Worm (Caenorhabditis elegans): Measurements from ENCODE around the gene Y17G7B.22.

Y17G7B.22 gene

DNA sequence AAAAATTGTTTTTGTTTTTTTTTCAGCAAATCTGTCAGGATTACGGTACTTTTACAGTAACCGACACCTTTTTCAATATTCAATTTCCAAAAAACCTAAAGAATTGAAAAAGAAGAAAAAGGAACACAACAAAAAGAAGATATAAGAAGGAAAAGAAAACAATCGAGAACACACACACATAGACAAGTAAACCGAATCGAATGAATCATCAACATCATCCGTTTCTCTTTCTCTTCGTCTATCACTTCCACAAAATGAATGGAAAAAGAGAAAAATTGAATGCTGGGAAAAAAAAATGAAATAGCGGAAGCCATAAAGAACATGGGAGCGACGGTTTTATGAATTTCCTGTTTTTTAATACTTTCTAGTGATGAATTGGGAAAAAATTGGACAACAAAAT is 13.6 kb downstream of the Y17G7B.22 start:
- TF ChIP-seq ztf-23 (GFP tag; IDR thresholded peaks at IDR 0.05) (no peak), T22C8.4 (GFP tag; IDR thresholded peaks at IDR 0.05) (no peak), flt-1 (GFP tag; IDR thresholded peaks at IDR 0.05) (no peak), med-1 (GFP tag; optimal IDR thresholded peaks at IDR 0.05; ENCODE audit: insufficient read depth) (no peak), tab-1 (GFP tag; IDR thresholded peaks at IDR 0.05) (no peak), ref-1 (GFP tag; conservative IDR thresholded peaks at IDR 0.05) (no peak), ztf-29 (GFP tag; IDR thresholded peaks at IDR 0.05) (no peak)

DNA sequence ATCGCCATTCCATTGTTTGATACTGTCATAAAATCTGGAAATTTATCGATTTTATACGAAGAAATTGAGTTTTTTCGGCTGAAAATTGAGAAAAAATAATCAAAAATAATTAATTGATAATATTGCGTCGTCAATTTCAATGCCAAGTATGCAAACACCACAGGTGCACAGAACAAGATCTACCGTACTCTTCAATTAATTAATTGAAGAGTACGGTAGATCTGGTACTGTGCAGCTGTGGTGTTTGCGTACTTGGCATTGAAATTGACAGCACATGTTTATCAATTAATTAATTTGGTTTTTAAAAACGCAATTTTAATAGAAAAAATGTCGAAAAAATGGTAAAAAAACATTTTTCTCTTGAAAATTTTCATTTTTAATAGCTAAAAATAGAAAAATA is 21.0 kb downstream of the Y17G7B.22 start, which contains the start of gene cnt-1:
cnt-1 (minus strand) TSS at position 36 of the 400 bp plus-strand sequence.
- TF ChIP-seq flt-1 (GFP tag; IDR thresholded peaks at IDR 0.05) (no peak), cog-1 (tag; optimal IDR thresholded peaks at IDR 0.05) (no peak), ztf-29 (GFP tag; IDR thresholded peaks at IDR 0.05) (no peak), T22C8.4 (GFP tag; IDR thresholded peaks at IDR 0.05) (no peak), klf-2 (GFP tag; conservative IDR thresholded peaks at IDR 0.05) (no peak), ref-1 (GFP tag; conservative IDR thresholded peaks at IDR 0.05) (no peak), med-1 (GFP tag; optimal IDR thresholded peaks at IDR 0.05; ENCODE audit: insufficient read depth) (no peak), ztf-23 (GFP tag; IDR thresholded peaks at IDR 0.05) (no peak), tab-1 (GFP tag; IDR thresholded peaks at IDR 0.05) (no peak)

DNA sequence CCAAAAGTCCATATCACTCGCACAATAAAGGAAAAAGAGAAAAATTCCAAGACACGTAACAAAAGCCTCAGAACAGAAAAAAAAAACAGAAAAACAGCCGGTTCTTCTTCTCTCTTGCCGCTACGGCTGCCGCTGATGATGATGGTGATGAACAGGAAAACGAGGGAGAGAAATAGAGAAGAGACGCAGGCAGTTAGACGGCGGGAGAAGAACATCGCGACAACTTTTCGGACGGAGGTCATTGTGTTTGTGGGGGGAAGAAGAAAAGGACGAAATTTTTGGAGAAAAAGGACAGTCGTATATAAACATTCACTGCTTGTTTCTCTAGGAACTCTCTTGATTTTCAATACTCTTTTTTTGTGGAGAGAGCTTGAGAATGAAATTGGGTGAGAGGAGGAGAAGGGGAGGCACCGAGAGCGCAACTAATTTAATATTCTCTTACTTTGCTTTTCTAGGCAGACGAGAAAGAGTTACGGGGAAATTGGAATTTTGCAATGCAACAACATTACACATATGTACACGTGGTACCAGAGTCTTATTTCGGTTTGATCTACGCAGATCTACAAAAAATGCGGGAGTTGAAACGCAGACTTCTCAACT is 21.9 kb downstream of the Y17G7B.22 start:
- TF ChIP-seq cog-1 (tag; optimal IDR thresholded peaks at IDR 0.05) (peak; percentile 10), tab-1 (GFP tag; IDR thresholded peaks at IDR 0.05) (no peak)

DNA sequence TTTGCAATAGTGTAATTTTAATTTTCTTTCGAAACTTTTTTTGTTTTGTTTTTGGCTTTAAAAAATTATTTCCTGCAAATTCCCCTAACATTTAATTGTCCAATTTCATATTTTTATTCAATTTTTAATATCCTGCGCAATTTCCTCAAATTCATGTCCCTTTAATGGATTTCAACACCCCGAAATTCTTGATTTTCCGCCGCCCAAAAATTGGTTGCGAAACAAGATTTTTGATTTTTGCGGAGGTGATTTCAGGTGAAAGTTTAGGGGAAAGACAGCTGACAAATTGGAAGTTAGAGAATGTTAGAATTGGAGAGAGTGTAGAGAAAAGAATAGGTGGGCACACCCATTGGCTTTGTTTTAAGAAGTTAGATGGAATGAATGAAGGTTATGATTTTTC is 27.2 kb downstream of the Y17G7B.22 start:
- no peak for TF ChIP-seq T22C8.4 (GFP tag; IDR thresholded peaks at IDR 0.05)
- no peak for TF ChIP-seq klf-2 (GFP tag; conservative IDR thresholded peaks at IDR 0.05)
- no peak for TF ChIP-seq flt-1 (GFP tag; IDR thresholded peaks at IDR 0.05)
- TF ChIP-seq tab-1 (GFP tag; IDR thresholded peaks at IDR 0.05), result no peak
- TF ChIP-seq ztf-23 (GFP tag; IDR thresholded peaks at IDR 0.05), result no peak
- no peak for TF ChIP-seq ztf-29 (GFP tag; IDR thresholded peaks at IDR 0.05)
- no peak for TF ChIP-seq ref-1 (GFP tag; conservative IDR thresholded peaks at IDR 0.05)
- no peak for TF ChIP-seq cog-1 (tag; optimal IDR thresholded peaks at IDR 0.05)
- TF ChIP-seq med-1 (GFP tag; optimal IDR thresholded peaks at IDR 0.05; ENCODE audit: insufficient read depth), result no peak

DNA sequence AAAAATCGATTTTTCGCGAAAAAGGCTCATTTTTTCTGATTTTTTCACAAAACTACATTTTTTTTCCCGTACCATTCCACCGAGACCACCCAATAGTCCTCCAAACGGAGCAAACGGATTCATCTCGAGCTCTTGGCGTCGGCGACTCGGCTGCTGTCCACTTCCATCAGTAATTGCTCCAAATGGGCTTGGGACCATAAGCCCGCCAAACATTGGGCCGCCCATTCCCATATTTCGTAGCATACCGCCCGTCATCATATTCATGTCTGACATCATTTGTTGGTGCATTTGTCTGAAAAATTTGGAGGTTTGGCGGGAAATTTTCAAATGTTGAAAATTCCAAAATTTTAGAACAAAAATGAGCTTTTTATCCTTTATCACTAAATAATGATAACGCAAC is 30.9 kb downstream of the Y17G7B.22 start:
- no peak for TF ChIP-seq flt-1 (GFP tag; IDR thresholded peaks at IDR 0.05)
- no peak for TF ChIP-seq ztf-29 (GFP tag; IDR thresholded peaks at IDR 0.05)
- TF ChIP-seq ztf-23 (GFP tag; IDR thresholded peaks at IDR 0.05), result no peak
- no peak for TF ChIP-seq tab-1 (GFP tag; IDR thresholded peaks at IDR 0.05)
- TF ChIP-seq med-1 (GFP tag; optimal IDR thresholded peaks at IDR 0.05; ENCODE audit: insufficient read depth), result no peak
- no peak for TF ChIP-seq klf-2 (GFP tag; conservative IDR thresholded peaks at IDR 0.05)
- no peak for TF ChIP-seq cog-1 (tag; optimal IDR thresholded peaks at IDR 0.05)
- TF ChIP-seq T22C8.4 (GFP tag; IDR thresholded peaks at IDR 0.05), result no peak
- TF ChIP-seq ref-1 (GFP tag; conservative IDR thresholded peaks at IDR 0.05), result no peak

DNA sequence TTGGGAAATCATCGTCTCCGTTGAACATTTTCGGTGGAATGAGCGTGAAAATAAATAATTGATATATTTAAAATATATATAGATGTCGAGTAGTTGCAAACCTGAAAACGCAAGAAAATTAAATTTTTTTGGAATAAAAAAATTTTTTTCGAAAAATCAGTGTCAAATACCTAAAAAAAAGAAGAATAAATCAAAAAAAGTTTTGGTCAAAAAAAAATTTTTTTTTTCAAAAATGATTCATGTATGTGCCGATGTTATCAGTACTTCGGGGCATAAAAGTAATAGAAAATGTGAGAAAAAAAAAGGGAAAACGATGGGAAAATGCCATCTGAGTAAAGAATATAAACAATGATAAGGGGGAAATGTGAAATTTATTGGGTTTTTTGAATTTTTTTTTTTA is 32.1 kb downstream of the Y17G7B.22 start, which contains the start of gene Y17G7B.17:
Y17G7B.17 (minus strand) TSS at position 101 of the 400 bp plus-strand sequence.
- TF ChIP-seq klf-2 (GFP tag; conservative IDR thresholded peaks at IDR 0.05), result no peak
- TF ChIP-seq tab-1 (GFP tag; IDR thresholded peaks at IDR 0.05), result no peak
- TF ChIP-seq ref-1 (GFP tag; conservative IDR thresholded peaks at IDR 0.05), result no peak
- TF ChIP-seq flt-1 (GFP tag; IDR thresholded peaks at IDR 0.05), result no peak
- TF ChIP-seq cog-1 (tag; optimal IDR thresholded peaks at IDR 0.05), result no peak

DNA sequence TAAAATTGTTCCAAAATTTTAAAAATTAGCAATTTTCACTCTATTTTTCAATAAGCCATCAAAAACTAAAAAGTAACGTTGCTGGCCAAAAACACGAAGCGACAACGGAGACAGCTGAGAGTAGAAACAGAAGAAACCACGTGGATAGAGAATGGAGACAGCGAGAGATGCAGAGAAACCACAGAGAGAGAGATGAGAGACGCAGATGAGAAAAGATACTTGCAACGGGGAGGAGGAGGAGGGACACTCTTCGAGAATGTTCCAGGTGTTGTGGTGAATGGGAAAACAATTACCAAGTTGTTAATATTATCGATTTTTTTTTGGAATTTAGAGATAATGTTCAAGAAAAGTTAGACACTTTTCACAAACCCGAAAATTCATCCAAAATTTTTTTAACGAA is 34.5 kb downstream of the Y17G7B.22 start:
- TF ChIP-seq tab-1 (GFP tag; IDR thresholded peaks at IDR 0.05) (no peak; the same call in 1 of the 2 replicates), T22C8.4 (GFP tag; IDR thresholded peaks at IDR 0.05) (peak; percentile 75; the same call in 1 of the 2 replicates), klf-2 (GFP tag; conservative IDR thresholded peaks at IDR 0.05) (no peak), cog-1 (tag; optimal IDR thresholded peaks at IDR 0.05) (peak; percentile 86), ref-1 (GFP tag; conservative IDR thresholded peaks at IDR 0.05) (no peak), ztf-29 (GFP tag; IDR thresholded peaks at IDR 0.05) (no peak), ztf-23 (GFP tag; IDR thresholded peaks at IDR 0.05) (peak; percentile 60; the same call in 1 of the 2 replicates), flt-1 (GFP tag; IDR thresholded peaks at IDR 0.05) (peak; percentile 61; the same call in 1 of the 2 replicates), med-1 (GFP tag; optimal IDR thresholded peaks at IDR 0.05; ENCODE audit: insufficient read depth) (no peak)

DNA sequence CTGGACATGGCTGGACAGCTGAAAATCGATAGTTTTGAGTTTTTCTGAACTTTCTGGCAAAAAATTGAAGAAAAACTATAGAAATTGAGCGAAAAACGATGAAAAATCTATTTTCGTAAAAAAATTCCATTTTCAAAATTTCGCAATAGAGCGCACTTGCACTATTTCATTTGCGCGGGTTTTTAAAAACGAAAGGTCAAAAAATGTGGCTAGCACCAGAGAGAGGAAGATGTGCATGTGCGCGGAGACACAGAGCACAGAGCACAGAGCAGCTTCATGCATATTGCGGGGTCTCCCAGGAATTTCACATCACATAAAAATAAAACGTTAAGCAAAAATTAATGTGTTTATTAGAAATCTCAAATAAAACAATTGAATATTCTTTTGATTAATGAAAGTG is 40.0 kb downstream of the Y17G7B.22 start, which contains the start of gene Y17G7B.18:
Y17G7B.18 (minus strand) TSS at position 18 of the 400 bp plus-strand sequence.
- TF ChIP-seq T22C8.4 (GFP tag; IDR thresholded peaks at IDR 0.05) (no peak), klf-2 (GFP tag; conservative IDR thresholded peaks at IDR 0.05) (no peak), ztf-29 (GFP tag; IDR thresholded peaks at IDR 0.05) (no peak), med-1 (GFP tag; optimal IDR thresholded peaks at IDR 0.05; ENCODE audit: insufficient read depth) (no peak), ztf-23 (GFP tag; IDR thresholded peaks at IDR 0.05) (0 out of 2 replicates have a peak, but pooled peaks have one; percentile 37)

DNA sequence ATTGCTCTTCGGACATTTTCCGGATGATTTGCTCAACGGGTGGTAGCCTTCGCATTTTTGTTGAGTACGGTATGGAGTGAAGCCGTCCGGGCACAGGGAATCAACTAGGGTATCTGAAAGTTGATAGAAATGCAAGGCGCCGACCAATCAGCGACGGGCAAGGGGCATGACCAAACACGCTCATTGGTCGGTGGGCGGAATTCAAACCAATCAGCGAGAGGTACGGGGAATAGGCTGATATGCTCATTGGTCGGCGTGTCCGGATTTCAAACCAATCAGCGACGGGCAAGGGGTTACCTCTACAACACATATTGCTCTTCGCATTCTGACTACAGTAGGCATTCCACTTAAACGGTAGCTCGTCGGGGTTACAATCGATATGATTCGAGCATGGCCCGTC is 41.0 kb downstream of the Y17G7B.22 start:
- TF ChIP-seq tab-1 (GFP tag; IDR thresholded peaks at IDR 0.05), result no peak
- TF ChIP-seq T22C8.4 (GFP tag; IDR thresholded peaks at IDR 0.05), result no peak
- no peak for TF ChIP-seq ztf-23 (GFP tag; IDR thresholded peaks at IDR 0.05)
- no peak for TF ChIP-seq ztf-29 (GFP tag; IDR thresholded peaks at IDR 0.05)
- TF ChIP-seq cog-1 (tag; optimal IDR thresholded peaks at IDR 0.05), result no peak
- TF ChIP-seq ref-1 (GFP tag; conservative IDR thresholded peaks at IDR 0.05), result no peak
- TF ChIP-seq med-1 (GFP tag; optimal IDR thresholded peaks at IDR 0.05; ENCODE audit: insufficient read depth), result no peak
- TF ChIP-seq klf-2 (GFP tag; conservative IDR thresholded peaks at IDR 0.05), result no peak
- no peak for TF ChIP-seq flt-1 (GFP tag; IDR thresholded peaks at IDR 0.05)

DNA sequence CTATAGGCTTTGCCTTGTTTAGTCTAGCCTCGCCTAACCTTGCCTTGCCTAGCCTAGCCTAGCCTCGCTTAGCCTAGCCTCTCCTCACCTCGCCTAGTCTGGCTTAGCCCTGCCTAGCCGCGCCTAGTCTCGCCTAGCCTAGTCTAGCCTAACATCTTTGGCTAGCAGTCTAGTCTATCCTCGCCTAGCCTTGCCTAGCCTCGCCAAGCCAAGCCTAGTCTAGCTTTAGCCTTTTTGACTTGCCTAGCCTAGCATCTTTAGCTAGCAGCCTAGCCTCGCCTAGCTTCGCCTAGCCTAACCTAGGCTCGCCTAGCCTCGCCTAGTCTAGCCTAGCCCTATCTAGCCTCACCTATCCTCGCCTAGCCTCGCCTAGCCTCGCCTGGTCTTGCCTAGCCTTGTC is 43.2 kb downstream of the Y17G7B.22 start:
- TF ChIP-seq tab-1 (GFP tag; IDR thresholded peaks at IDR 0.05), result no peak
- TF ChIP-seq ztf-23 (GFP tag; IDR thresholded peaks at IDR 0.05), result no peak
- TF ChIP-seq cog-1 (tag; optimal IDR thresholded peaks at IDR 0.05), result no peak
- TF ChIP-seq flt-1 (GFP tag; IDR thresholded peaks at IDR 0.05), result no peak
- TF ChIP-seq ztf-29 (GFP tag; IDR thresholded peaks at IDR 0.05), result no peak
- no peak for TF ChIP-seq ref-1 (GFP tag; conservative IDR thresholded peaks at IDR 0.05)
- TF ChIP-seq klf-2 (GFP tag; conservative IDR thresholded peaks at IDR 0.05), result no peak
- no peak for TF ChIP-seq T22C8.4 (GFP tag; IDR thresholded peaks at IDR 0.05)
- TF ChIP-seq med-1 (GFP tag; optimal IDR thresholded peaks at IDR 0.05; ENCODE audit: insufficient read depth), result no peak
